Fruit fly (Drosophila melanogaster) whole organism, embryonic: ENCODE data around the gene CG14883.

Source experiments
- ATbp ChIP-seq: fragments of 200-800 bp; sonication (Bioruptor generic); optimal IDR thresholded peaks from 2 replicates; lab custom pipeline; 2017; ENCODE audit warnings: missing biosample characterization, mild to moderate bottlenecking, missing genetic modification characterization, missing genetic modification reagents
- Awh ChIP-seq: fragments of 200-800 bp; sonication (Bioruptor generic); IDR thresholded peaks from 2 replicates; pipeline ENCODE4, ENCODE4 v1.3.6; 2022; ENCODE audit warnings: missing biosample characterization, missing genetic modification characterization
- Bgb ChIP-seq: fragments of 200-800 bp; sonication (Bioruptor generic); IDR thresholded peaks from 2 replicates; pipeline ENCODE4 v1.3.6; 2022; ENCODE audit warnings: missing biosample characterization, missing genetic modification characterization; ENCODE audit not compliant: partially characterized antibody
- CG10366 ChIP-seq: fragments of 200-800 bp; sonication (Bioruptor generic); IDR thresholded peaks from 2 replicates; pipeline ENCODE4 v1.3.6; 2022; ENCODE audit warnings: missing biosample characterization, missing genetic modification characterization
- CG11504 ChIP-seq: fragments of 200-800 bp; sonication (Bioruptor generic); optimal IDR thresholded peaks from 3 replicates; lab custom pipeline; 2019; ENCODE audit warnings: missing biosample characterization, mild to moderate bottlenecking, missing genetic modification characterization, moderate library complexity
- CG12071 ChIP-seq: fragments of 200-800 bp; sonication (Bioruptor generic); optimal IDR thresholded peaks from 3 replicates; lab custom pipeline; 2018; ENCODE audit warnings: missing biosample characterization, mild to moderate bottlenecking, missing genetic modification characterization
- CG13894 ChIP-seq: fragments of 200-800 bp; sonication (Bioruptor generic); optimal IDR thresholded peaks from 3 replicates; lab custom pipeline; 2018; ENCODE audit warnings: missing biosample characterization, mild to moderate bottlenecking, missing genetic modification characterization, moderate library complexity
- CG15696 ChIP-seq: fragments of 200-800 bp; sonication (Bioruptor generic); optimal IDR thresholded peaks from 2 replicates; lab custom pipeline; 2019; ENCODE audit warnings: missing biosample characterization, mild to moderate bottlenecking, missing genetic modification characterization, moderate library complexity
- CG18619 ChIP-seq: fragments of 200-800 bp; sonication (Bioruptor generic); optimal IDR thresholded peaks from 3 replicates; lab custom pipeline; 2017; ENCODE audit warnings: missing biosample characterization, mild to moderate bottlenecking, missing genetic modification characterization
- CG2199 ChIP-seq: fragments of 200-800 bp; sonication (Bioruptor generic); IDR thresholded peaks from 3 replicates; pipeline ENCODE4 v1.3.6; 2022; ENCODE audit warnings: missing biosample characterization, missing genetic modification characterization
- CG31224 ChIP-seq: fragments of 200-800 bp; sonication (Bioruptor generic); IDR thresholded peaks from 2 replicates; pipeline ENCODE4 v1.3.6; 2022; ENCODE audit warnings: missing biosample characterization, missing genetic modification characterization
- CG33557 ChIP-seq: fragments of 200-800 bp; sonication (Bioruptor generic); optimal IDR thresholded peaks from 2 replicates; lab custom pipeline; 2019; ENCODE audit warnings: missing biosample characterization, mild to moderate bottlenecking, missing genetic modification characterization, moderate library complexity
- CG6175 ChIP-seq: fragments of 200-800 bp; sonication (Bioruptor generic); IDR thresholded peaks from 3 replicates; pipeline ENCODE4 v1.3.6; 2022; ENCODE audit warnings: missing biosample characterization, missing genetic modification characterization
- CG8290 ChIP-seq, 3 experiments: fragments of 200-800 bp; sonication (Bioruptor generic); optimal IDR thresholded peaks; 2 replicates each; lab custom pipeline; 2016 to 2019; ENCODE audit warnings: missing biosample characterization in 3 of 3, missing genetic modification characterization in 3 of 3, mild to moderate bottlenecking in 2 of 3, moderate library complexity in 1 of 3
- CHES-1-like ChIP-seq: fragments of 200-800 bp; sonication (Bioruptor generic); optimal IDR thresholded peaks from 2 replicates; lab custom pipeline; 2016; ENCODE audit warnings: missing biosample characterization, missing genetic modification characterization
- D ChIP-seq, 2 experiments: fragments of 200-800 bp in 1 of 2; fragments of >200 bp in 1 of 2; sonication (Bioruptor generic) in 1 of 2; optimal IDR thresholded peaks; 2 replicates in 1 of 2; 3 replicates in 1 of 2; lab custom pipeline; 2017; ENCODE audit warnings: mild to moderate bottlenecking in 1 of 2, missing biosample characterization in 1 of 2, missing genetic modification characterization in 1 of 2, missing genetic modification reagents in 1 of 2
- Deaf1 ChIP-seq: fragments of 200-800 bp; optimal IDR thresholded peaks from 3 replicates; lab custom pipeline; 2019; ENCODE audit warnings: missing biosample characterization, mild to moderate bottlenecking, missing genetic modification characterization, moderate library complexity
- Drgx ChIP-seq: fragments of 200-800 bp; sonication (Bioruptor generic); IDR thresholded peaks from 2 replicates; pipeline ENCODE4 v1.3.6; 2022; ENCODE audit warnings: missing biosample characterization, missing genetic modification characterization
- Elba2 ChIP-seq: fragments of 200-800 bp; sonication (Bioruptor generic); optimal IDR thresholded peaks from 3 replicates; lab custom pipeline; 2016; ENCODE audit warnings: missing biosample characterization, missing genetic modification characterization
- Fer1 ChIP-seq: fragments of 200-800 bp; sonication (Bioruptor generic); optimal IDR thresholded peaks from 2 replicates; lab custom pipeline; 2017; ENCODE audit warnings: missing biosample characterization, mild to moderate bottlenecking, missing genetic modification characterization
- Gsc ChIP-seq: fragments of 200-800 bp; sonication (Bioruptor generic); IDR thresholded peaks from 2 replicates; pipeline ENCODE4 v1.3.6; 2022; ENCODE audit warnings: missing biosample characterization, missing genetic modification characterization
- HLH4C ChIP-seq: fragments of 200-800 bp; sonication (Bioruptor generic); IDR thresholded peaks from 3 replicates; pipeline ENCODE4 v1.3.6; 2022; ENCODE audit warnings: missing biosample characterization, missing genetic modification characterization; ENCODE audit not compliant: partially characterized antibody
- Hr39 ChIP-seq: fragments of >200 bp; optimal IDR thresholded peaks from 2 replicates; lab custom pipeline; 2017
- MBD-R2 ChIP-seq: fragments of 200-800 bp; sonication (Bioruptor generic); IDR thresholded peaks from 2 replicates; pipeline ENCODE4 v1.3.6; 2022; ENCODE audit warnings: missing biosample characterization, missing genetic modification characterization
- Nf-YB ChIP-seq: fragments of 200-800 bp; sonication (Bioruptor generic); optimal IDR thresholded peaks from 3 replicates; lab custom pipeline; 2019; ENCODE audit warnings: missing biosample characterization, mild to moderate bottlenecking, missing genetic modification characterization, moderate library complexity
- Sox102F ChIP-seq: fragments of 200-800 bp; sonication (Bioruptor generic); optimal IDR thresholded peaks from 2 replicates; lab custom pipeline; 2018; ENCODE audit warnings: missing biosample characterization, mild to moderate bottlenecking, missing genetic modification characterization, moderate library complexity
- Sry-β ChIP-seq: fragments of 200-800 bp; sonication (Bioruptor generic); optimal IDR thresholded peaks from 2 replicates; lab custom pipeline; 2018; ENCODE audit warnings: missing biosample characterization, mild to moderate bottlenecking, missing genetic modification characterization, moderate library complexity
- Taf1 ChIP-seq: fragments of 200-800 bp; sonication (Bioruptor generic); IDR thresholded peaks from 2 replicates; pipeline ENCODE4 v1.3.6; 2022; ENCODE audit warnings: missing biosample characterization, missing genetic modification characterization
- abd-A ChIP-seq: fragments of 200-800 bp; sonication (Bioruptor generic); optimal IDR thresholded peaks from 3 replicates; lab custom pipeline; 2019; ENCODE audit warnings: missing biosample characterization, mild to moderate bottlenecking, missing genetic modification characterization, moderate library complexity
- ase ChIP-seq: fragments of 200-800 bp; sonication (Bioruptor generic); IDR thresholded peaks from 3 replicates; pipeline ENCODE4 v1.3.6; 2022; ENCODE audit warnings: missing biosample characterization, missing genetic modification characterization
- ash1 ChIP-seq: fragments of 200-800 bp; sonication (Bioruptor generic); optimal IDR thresholded peaks from 2 replicates; lab custom pipeline; 2018; ENCODE audit warnings: missing biosample characterization, mild to moderate bottlenecking, missing genetic modification characterization
- bsh ChIP-seq, 2 experiments: fragments of 200-800 bp; sonication (Bioruptor generic); optimal IDR thresholded peaks; 2 replicates each; lab custom pipeline; 2017 to 2018; ENCODE audit warnings: mild to moderate bottlenecking in 2 of 2, missing biosample characterization in 2 of 2, missing genetic modification characterization in 2 of 2, moderate library complexity in 1 of 2
- chif ChIP-seq, 2 experiments: fragments of 200-800 bp; sonication (Bioruptor generic); optimal IDR thresholded peaks; 3 replicates each; lab custom pipeline; 2016; ENCODE audit warnings: missing biosample characterization in 2 of 2, missing genetic modification characterization in 2 of 2
- chm ChIP-seq: fragments of 200-800 bp; sonication (Bioruptor generic); IDR thresholded peaks from 2 replicates; pipeline ENCODE4 v1.3.6; 2022; ENCODE audit warnings: missing biosample characterization, missing genetic modification characterization
- ci ChIP-seq: fragments of 200-800 bp; sonication (Bioruptor generic); IDR thresholded peaks from 3 replicates; pipeline ENCODE4 v1.3.6; 2022; ENCODE audit warnings: missing biosample characterization, missing genetic modification characterization
- disco-r ChIP-seq: fragments of 200-800 bp; sonication (Bioruptor generic); optimal IDR thresholded peaks from 2 replicates; lab custom pipeline; 2016; ENCODE audit warnings: missing biosample characterization, missing genetic modification characterization
- fd102C ChIP-seq: fragments of 200-800 bp; sonication (Bioruptor generic); optimal IDR thresholded peaks from 2 replicates; lab custom pipeline; 2018; ENCODE audit warnings: missing biosample characterization, mild to moderate bottlenecking, missing genetic modification characterization, moderate library complexity
- gsb ChIP-seq: fragments of 200-800 bp; sonication (Bioruptor generic); IDR thresholded peaks from 2 replicates; pipeline ENCODE4 v1.3.6; 2022; ENCODE audit warnings: missing biosample characterization, missing genetic modification characterization
- h ChIP-seq: fragments of >200 bp; optimal IDR thresholded peaks from 2 replicates; lab custom pipeline; 2017
- her ChIP-seq: fragments of 200-800 bp; sonication (Bioruptor generic); optimal IDR thresholded peaks from 2 replicates; lab custom pipeline; 2016; ENCODE audit warnings: missing biosample characterization, missing genetic modification characterization
- insv ChIP-seq, 2 experiments: fragments of 200-800 bp; sonication (Bioruptor generic); optimal IDR thresholded peaks; 3 replicates each; lab custom pipeline; 2016 to 2018; ENCODE audit warnings: missing biosample characterization in 2 of 2, missing genetic modification characterization in 2 of 2
- klu ChIP-seq: fragments of 200-800 bp; sonication (Bioruptor generic); IDR thresholded peaks from 2 replicates; pipeline ENCODE4 v1.3.6; 2022; ENCODE audit warnings: missing biosample characterization, missing genetic modification characterization
- mam ChIP-seq: fragments of 200-800 bp; sonication (Bioruptor generic); optimal IDR thresholded peaks from 3 replicates; lab custom pipeline; 2016; ENCODE audit warnings: missing biosample characterization, missing genetic modification characterization
- odd ChIP-seq: fragments of 200-800 bp; sonication (Bioruptor generic); optimal IDR thresholded peaks from 2 replicates; lab custom pipeline; 2017; ENCODE audit warnings: missing biosample characterization, mild to moderate bottlenecking, missing genetic modification characterization
- p53 ChIP-seq: fragments of 200-800 bp; sonication (Bioruptor generic); optimal IDR thresholded peaks from 2 replicates; lab custom pipeline; 2016; ENCODE audit warnings: missing biosample characterization, missing genetic modification characterization
- pum ChIP-seq: fragments of 200-800 bp; sonication (Bioruptor generic); optimal IDR thresholded peaks from 2 replicates; lab custom pipeline; 2016; ENCODE audit warnings: missing biosample characterization, missing genetic modification characterization
- ro ChIP-seq: fragments of 200-800 bp; sonication (Bioruptor generic); IDR thresholded peaks from 2 replicates; pipeline ENCODE4 v1.3.6; 2022; ENCODE audit warnings: missing biosample characterization, missing genetic modification characterization
- seq ChIP-seq: fragments of 200-800 bp; sonication (Bioruptor generic); IDR thresholded peaks from 2 replicates; pipeline ENCODE4 v1.3.6; 2022; ENCODE audit warnings: missing biosample characterization, missing genetic modification characterization
- slou ChIP-seq: fragments of 200-800 bp; sonication (Bioruptor generic); optimal IDR thresholded peaks from 3 replicates; lab custom pipeline; 2016; ENCODE audit warnings: missing biosample characterization, missing genetic modification characterization
- zfh2 ChIP-seq: fragments of 200-800 bp; sonication (Bioruptor generic); optimal IDR thresholded peaks from 2 replicates; lab custom pipeline; 2016; ENCODE audit warnings: missing biosample characterization, missing genetic modification characterization

The CG14883 gene

DNA sequence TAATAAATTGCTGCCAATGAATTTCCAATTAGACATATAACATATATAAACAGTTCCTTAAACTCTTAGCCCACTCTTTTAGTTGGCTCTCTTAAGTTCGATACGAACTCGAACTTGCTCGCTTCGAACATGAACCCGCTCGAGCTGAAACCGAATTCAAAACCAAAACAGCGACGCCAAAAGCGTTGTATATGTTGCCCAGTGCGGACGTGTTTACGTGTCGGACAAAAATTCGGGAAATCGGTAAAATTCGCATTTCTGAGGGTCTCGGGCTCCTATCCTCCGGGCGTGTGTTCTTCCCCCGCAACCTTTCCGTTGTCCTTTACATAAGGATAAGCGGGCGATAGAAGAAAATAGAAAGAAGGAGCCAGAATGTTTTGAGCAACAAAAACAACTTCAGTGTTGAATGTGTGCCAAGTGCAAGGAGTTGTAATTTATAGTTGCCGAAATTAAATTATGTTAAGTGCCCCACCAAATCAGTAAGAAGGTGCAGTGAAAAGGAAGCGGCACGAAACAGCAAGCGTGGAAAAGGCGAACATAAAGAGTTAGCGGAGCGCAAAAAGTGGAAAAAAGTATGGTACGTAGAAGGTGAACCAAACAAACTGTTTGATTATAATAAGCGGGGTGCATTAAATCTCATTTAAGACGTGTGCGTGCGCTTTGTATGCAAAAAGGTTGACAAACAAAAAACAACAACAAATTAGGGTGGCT, 46.9 kb downstream of the CG14883 start, which contains the start of gene CG42342:
CG42342 (plus strand) TSS at position 176 of the 711 bp plus-strand sequence.
- TF ChIP-seq Hr39 (lab: Kevin White, UChicago) (no peak), CG33557 (GFP tag; lab: Kevin White, UChicago) (no peak), ci (GFP tag; lab: Robert Waterston, UW) (0 out of 3 replicates have a peak, but pooled peaks have one; percentile 6), CG8290 (GFP tag; optimal IDR thresholded peaks at IDR 0.05; lab: Kevin White, UChicago) (no peak), CG8290 (tag; optimal IDR thresholded peaks at IDR 0.05; lab: Kevin White, UChicago) (peak in 1 of 2 experiments; percentile 40), Sry-β (no peak), MBD-R2 (GFP tag; lab: Robert Waterston, UW) (no peak), zfh2 (no peak), bsh (GFP tag; optimal IDR thresholded peaks at IDR 0.05; lab: Kevin White, UChicago) (no peak), CG10366 (GFP tag; lab: Robert Waterston, UW) (no peak), HLH4C (GFP tag; lab: Robert Waterston, UW) (no peak), Awh (no peak), Sox102F (GFP tag; lab: Kevin White, UChicago) (no peak), Drgx (no peak), seq (no peak), chif (GFP tag; optimal IDR thresholded peaks at IDR 0.05; lab: Kevin White, UChicago) (no peak), disco-r (GFP tag; lab: Kevin White, UChicago) (no peak), CHES-1-like (GFP tag; lab: Kevin White, UChicago) (no peak), CG18619 (GFP tag; lab: Kevin White, UChicago) (no peak), p53 (GFP tag; lab: Kevin White, UChicago) (no peak), CG6175 (no peak), mam (GFP tag; lab: Kevin White, UChicago) (no peak), D (optimal IDR thresholded peaks at IDR 0.05; lab: Kevin White, UChicago) (no peak), D (GFP tag; optimal IDR thresholded peaks at IDR 0.05; lab: Kevin White, UChicago) (no peak), Bgb (GFP tag; lab: Robert Waterston, UW) (peak; percentile 45; the same call in 1 of the 2 replicates), her (GFP tag; lab: Kevin White, UChicago) (no peak), ATbp (no peak), Nf-YB (no peak), h (no peak), fd102C (GFP tag; lab: Kevin White, UChicago) (no peak), Gsc (GFP tag; lab: Robert Waterston, UW) (no peak), ash1 (no peak), pum (GFP tag; lab: Kevin White, UChicago) (no peak), CG11504 (peak; percentile 15), ase (GFP tag; lab: Robert Waterston, UW) (no peak), Taf1 (GFP tag; lab: Robert Waterston, UW) (no peak), klu (no peak), gsb (GFP tag; lab: Robert Waterston, UW) (no peak), CG15696 (tag; lab: Kevin White, UChicago) (no peak), odd (GFP tag; lab: Kevin White, UChicago) (no peak), CG31224 (no peak), CG12071 (no peak), Deaf1 (tag; lab: Kevin White, UChicago) (peak; percentile 42), slou (no peak), chm (peak; percentile 46), Fer1 (GFP tag; lab: Kevin White, UChicago) (peak; percentile 6), abd-A (tag; lab: Kevin White, UChicago) (peak; percentile 19), ro (GFP tag; lab: Robert Waterston, UW) (no peak), CG2199 (GFP tag; lab: Robert Waterston, UW) (0 out of 3 replicates have a peak, but pooled peaks have one; percentile 12), Elba2 (GFP tag; lab: Kevin White, UChicago) (no peak), insv (GFP tag; optimal IDR thresholded peaks at IDR 0.05; lab: Kevin White, UChicago) (no peak), CG13894 (peak; percentile 7)
